Worm (Caenorhabditis elegans): ENCODE results near the gene abce-1.

ce11 chrIII:13208978-13209377 lies 55.4 kb downstream of the abce-1 start:
- TF ChIP-seq flt-1 (GFP tag; IDR thresholded peaks at IDR 0.05) (no peak), klf-2 (GFP tag; conservative IDR thresholded peaks at IDR 0.05) (no peak), T22C8.4 (GFP tag; IDR thresholded peaks at IDR 0.05) (no peak), ztf-23 (GFP tag; IDR thresholded peaks at IDR 0.05) (no peak), med-1 (GFP tag; optimal IDR thresholded peaks at IDR 0.05; ENCODE audit: insufficient read depth) (no peak), ztf-29 (GFP tag; IDR thresholded peaks at IDR 0.05) (no peak), ref-1 (GFP tag; conservative IDR thresholded peaks at IDR 0.05) (no peak)

All from whole organism, midembryonic.